Fruit fly (Drosophila melanogaster) whole organism, embryonic: ENCODE data around the gene PolG2.

Experiments used
- Atf3 ChIP-seq: fragments of 200-800 bp; sonication (Bioruptor generic); optimal IDR thresholded peaks from 3 replicates; lab custom pipeline; 2016; ENCODE audit warnings: missing biosample characterization, missing genetic modification characterization
- CG10147 ChIP-seq: fragments of 200-800 bp; sonication (Bioruptor generic); optimal IDR thresholded peaks from 2 replicates; lab custom pipeline; 2019; ENCODE audit warnings: missing biosample characterization, mild to moderate bottlenecking, missing genetic modification characterization, moderate library complexity
- CG10267 ChIP-seq: fragments of 200-800 bp; sonication (Bioruptor generic); optimal IDR thresholded peaks from 2 replicates; lab custom pipeline; 2018; ENCODE audit warnings: missing biosample characterization, mild to moderate bottlenecking, missing genetic modification characterization, moderate library complexity
- CG10654 ChIP-seq: fragments of 200-800 bp; sonication (Bioruptor generic); optimal IDR thresholded peaks from 2 replicates; lab custom pipeline; 2016; ENCODE audit warnings: missing biosample characterization, missing genetic modification characterization
- CG12219 ChIP-seq: fragments of 200-800 bp; sonication (Bioruptor generic); optimal IDR thresholded peaks from 3 replicates; lab custom pipeline; 2018; ENCODE audit warnings: missing biosample characterization, mild to moderate bottlenecking, missing genetic modification characterization
- CG12659 ChIP-seq: fragments of 200-800 bp; sonication (Bioruptor generic); optimal IDR thresholded peaks from 3 replicates; lab custom pipeline; 2017; ENCODE audit warnings: mild to moderate bottlenecking, missing biosample characterization, missing genetic modification reagents, missing genetic modification characterization
- CG14050 ChIP-seq: fragments of 200-800 bp; sonication (Bioruptor generic); IDR thresholded peaks from 3 replicates; pipeline ENCODE4 v1.3.6; 2022; ENCODE audit warnings: missing biosample characterization, missing genetic modification characterization
- CG14710 ChIP-seq: fragments of 200-800 bp; sonication (Bioruptor generic); optimal IDR thresholded peaks from 3 replicates; lab custom pipeline; 2019; ENCODE audit warnings: missing biosample characterization, mild to moderate bottlenecking, missing genetic modification characterization, moderate library complexity
- CG15073 ChIP-seq: fragments of 200-800 bp; sonication (Bioruptor generic); optimal IDR thresholded peaks from 2 replicates; lab custom pipeline; 2016; ENCODE audit warnings: missing biosample characterization, missing genetic modification characterization
- CG16863 ChIP-seq: fragments of 200-800 bp; sonication (Bioruptor generic); optimal IDR thresholded peaks from 3 replicates; lab custom pipeline; 2016; ENCODE audit warnings: missing biosample characterization, missing genetic modification characterization
- CG17186 ChIP-seq: fragments of 200-800 bp; sonication (Bioruptor generic); optimal IDR thresholded peaks from 3 replicates; lab custom pipeline; 2017; ENCODE audit warnings: missing biosample characterization, missing genetic modification reagents, missing genetic modification characterization
- CG18011 ChIP-seq: fragments of 200-800 bp; sonication (Bioruptor generic); optimal IDR thresholded peaks from 2 replicates; lab custom pipeline; 2017; ENCODE audit warnings: missing biosample characterization, missing genetic modification characterization, mild to moderate bottlenecking, moderate library complexity, missing genotype
- CG2116 ChIP-seq: fragments of 200-800 bp; sonication (Bioruptor generic); optimal IDR thresholded peaks from 3 replicates; lab custom pipeline; 2018; ENCODE audit warnings: missing biosample characterization, mild to moderate bottlenecking, missing genetic modification characterization
- CG30020 ChIP-seq: fragments of 200-800 bp; optimal IDR thresholded peaks from 2 replicates; lab custom pipeline; 2019; ENCODE audit warnings: missing biosample characterization, mild to moderate bottlenecking, missing genetic modification characterization, moderate library complexity
- CG34224 ChIP-seq: fragments of 200-800 bp; sonication (Bioruptor generic); IDR thresholded peaks from 3 replicates; pipeline ENCODE4 v1.3.6; 2022; ENCODE audit warnings: missing biosample characterization, missing genetic modification characterization; ENCODE audit not compliant: partially characterized antibody
- CG34422 ChIP-seq: fragments of 200-800 bp; sonication (Bioruptor generic); IDR thresholded peaks from 3 replicates; pipeline ENCODE4 v1.3.6; 2022; ENCODE audit warnings: missing biosample characterization, missing genetic modification characterization
- CG4617 ChIP-seq: fragments of 200-800 bp; sonication (Bioruptor generic); optimal IDR thresholded peaks from 3 replicates; lab custom pipeline; 2016; ENCODE audit warnings: missing biosample characterization, missing genetic modification characterization, borderline replicate concordance
- CG9727 ChIP-seq: fragments of 200-800 bp; sonication (Bioruptor generic); optimal IDR thresholded peaks from 3 replicates; lab custom pipeline; 2017; ENCODE audit warnings: missing biosample characterization, mild to moderate bottlenecking, missing genetic modification characterization
- CHES-1-like ChIP-seq: fragments of 200-800 bp; sonication (Bioruptor generic); optimal IDR thresholded peaks from 2 replicates; lab custom pipeline; 2016; ENCODE audit warnings: missing biosample characterization, missing genetic modification characterization
- D ChIP-seq, 2 experiments: fragments of 200-800 bp in 1 of 2; fragments of >200 bp in 1 of 2; sonication (Bioruptor generic) in 1 of 2; optimal IDR thresholded peaks; 2 replicates in 1 of 2; 3 replicates in 1 of 2; lab custom pipeline; 2017; ENCODE audit warnings: mild to moderate bottlenecking in 1 of 2, missing biosample characterization in 1 of 2, missing genetic modification characterization in 1 of 2, missing genetic modification reagents in 1 of 2
- Dp ChIP-seq: fragments of 200-800 bp; sonication (Bioruptor generic); optimal IDR thresholded peaks from 2 replicates; lab custom pipeline; 2018; ENCODE audit warnings: missing biosample characterization, mild to moderate bottlenecking, missing genetic modification characterization, moderate library complexity
- Lpt ChIP-seq: fragments of >200 bp; optimal IDR thresholded peaks from 2 replicates; lab custom pipeline; 2018; ENCODE audit warnings: missing biosample characterization, missing genetic modification characterization
- MESR4 ChIP-seq: fragments of 200-800 bp; sonication (Bioruptor generic); optimal IDR thresholded peaks from 2 replicates; lab custom pipeline; 2018; ENCODE audit warnings: missing biosample characterization, mild to moderate bottlenecking, missing genetic modification characterization, moderate library complexity
- NK7.1 ChIP-seq: fragments of 200-800 bp; sonication (Bioruptor generic); optimal IDR thresholded peaks from 3 replicates; lab custom pipeline; 2016; ENCODE audit warnings: missing biosample characterization, missing genetic modification characterization
- NfI ChIP-seq: fragments of 200-800 bp; sonication (Bioruptor generic); optimal IDR thresholded peaks from 3 replicates; lab custom pipeline; 2018; ENCODE audit warnings: missing biosample characterization, mild to moderate bottlenecking, missing genetic modification characterization, moderate library complexity
- Oaz ChIP-seq: fragments of 200-800 bp; sonication (Bioruptor generic); IDR thresholded peaks from 2 replicates; pipeline ENCODE4 v1.3.6; 2022; ENCODE audit warnings: missing biosample characterization, missing genetic modification characterization
- Opbp ChIP-seq: fragments of 200-800 bp; sonication (Bioruptor generic); IDR thresholded peaks from 3 replicates; pipeline ENCODE4 v1.3.6; 2022; ENCODE audit warnings: missing biosample characterization, missing genetic modification characterization; ENCODE audit not compliant: partially characterized antibody
- Sry-δ ChIP-seq: fragments of 200-800 bp; sonication (Bioruptor generic); optimal IDR thresholded peaks from 2 replicates; lab custom pipeline; 2016; ENCODE audit warnings: missing biosample characterization, missing genetic modification characterization
- YL-1 ChIP-seq: fragments of 200-800 bp; sonication (Bioruptor generic); optimal IDR thresholded peaks from 3 replicates; lab custom pipeline; 2017; ENCODE audit warnings: missing biosample characterization, mild to moderate bottlenecking, missing genetic modification characterization
- abd-A ChIP-seq: fragments of 200-800 bp; sonication (Bioruptor generic); optimal IDR thresholded peaks from 3 replicates; lab custom pipeline; 2019; ENCODE audit warnings: missing biosample characterization, mild to moderate bottlenecking, missing genetic modification characterization, moderate library complexity
- ara ChIP-seq: fragments of 200-800 bp; sonication (Bioruptor generic); IDR thresholded peaks from 2 replicates; pipeline ENCODE4 v1.3.6; 2022; ENCODE audit warnings: missing biosample characterization, missing genetic modification characterization
- chinmo ChIP-seq: fragments of 200-800 bp; sonication (Bioruptor generic); IDR thresholded peaks from 4 replicates; pipeline ENCODE4 v1.3.6; 2022; ENCODE audit warnings: missing biosample characterization, missing genetic modification characterization; ENCODE audit not compliant: partially characterized antibody
- da ChIP-seq: fragments of 200-800 bp; sonication (Bioruptor generic); optimal IDR thresholded peaks from 2 replicates; lab custom pipeline; 2016; ENCODE audit warnings: missing biosample characterization, missing genetic modification characterization
- dpn ChIP-seq, 2 experiments: fragments of 200-800 bp; sonication (Bioruptor generic); optimal IDR thresholded peaks; 3 replicates each; lab custom pipeline; 2016; ENCODE audit warnings: missing biosample characterization in 2 of 2, missing genetic modification characterization in 2 of 2
- fru ChIP-seq: fragments of >200 bp; optimal IDR thresholded peaks from 2 replicates; lab custom pipeline; 2017
- ftz-f1 ChIP-seq: fragments of 200-800 bp; sonication (Bioruptor generic); optimal IDR thresholded peaks from 2 replicates; lab custom pipeline; 2016; ENCODE audit warnings: missing biosample characterization, missing genetic modification characterization
- fu2 ChIP-seq: fragments of 200-800 bp; sonication (Bioruptor generic); optimal IDR thresholded peaks from 2 replicates; lab custom pipeline; 2016; ENCODE audit warnings: missing biosample characterization, missing genetic modification characterization
- grau ChIP-seq: fragments of 200-800 bp; optimal IDR thresholded peaks from 3 replicates; lab custom pipeline; 2019; ENCODE audit warnings: missing biosample characterization, mild to moderate bottlenecking, missing genetic modification characterization, moderate library complexity
- insv ChIP-seq, 2 experiments: fragments of 200-800 bp; sonication (Bioruptor generic); optimal IDR thresholded peaks; 3 replicates each; lab custom pipeline; 2016 to 2018; ENCODE audit warnings: missing biosample characterization in 2 of 2, missing genetic modification characterization in 2 of 2
- nerfin-1 ChIP-seq: fragments of 200-800 bp; sonication (Bioruptor generic); optimal IDR thresholded peaks from 3 replicates; lab custom pipeline; 2019; ENCODE audit warnings: missing biosample characterization, mild to moderate bottlenecking, missing genetic modification characterization, moderate library complexity
- nerfin-2 ChIP-seq: fragments of 200-800 bp; sonication (Bioruptor generic); IDR thresholded peaks from 2 replicates; pipeline ENCODE4 v1.3.6; 2022; ENCODE audit warnings: missing biosample characterization, missing genetic modification characterization; ENCODE audit not compliant: partially characterized antibody
- oc ChIP-seq: fragments of 200-800 bp; sonication (Bioruptor generic); optimal IDR thresholded peaks from 2 replicates; lab custom pipeline; 2018; ENCODE audit warnings: missing biosample characterization, mild to moderate bottlenecking, missing genetic modification characterization, moderate library complexity
- phol ChIP-seq: fragments of 200-800 bp; sonication (Bioruptor generic); optimal IDR thresholded peaks from 3 replicates; lab custom pipeline; 2018; ENCODE audit warnings: missing biosample characterization, mild to moderate bottlenecking, missing genetic modification characterization, moderate library complexity
- sens-2 ChIP-seq: fragments of 200-800 bp; sonication (Bioruptor generic); IDR thresholded peaks from 2 replicates; pipeline ENCODE4 v1.3.6; 2022; ENCODE audit warnings: missing biosample characterization, missing genetic modification characterization
- shn ChIP-seq: fragments of 200-800 bp; sonication (Bioruptor generic); optimal IDR thresholded peaks from 3 replicates; lab custom pipeline; 2016; ENCODE audit warnings: missing biosample characterization, missing genetic modification characterization
- sna ChIP-seq: fragments of 200-800 bp; sonication (Bioruptor generic); IDR thresholded peaks from 2 replicates; pipeline ENCODE4 v1.3.6; 2022; ENCODE audit warnings: missing biosample characterization, missing genetic modification characterization; ENCODE audit not compliant: partially characterized antibody
- sob ChIP-seq: fragments of 200-800 bp; sonication (Bioruptor generic); IDR thresholded peaks from 2 replicates; pipeline ENCODE4 v1.3.6; 2022; ENCODE audit warnings: missing biosample characterization, missing genetic modification characterization
- tna ChIP-seq: fragments of 200-800 bp; sonication (Bioruptor generic); IDR thresholded peaks from 2 replicates; pipeline ENCODE4 v1.3.6; 2022; ENCODE audit warnings: missing biosample characterization, missing genetic modification characterization; ENCODE audit not compliant: partially characterized antibody
- trem ChIP-seq: fragments of 200-800 bp; optimal IDR thresholded peaks from 3 replicates; lab custom pipeline; 2019; ENCODE audit warnings: missing biosample characterization, mild to moderate bottlenecking, missing genetic modification characterization, moderate library complexity
- vnd ChIP-seq: fragments of 200-800 bp; sonication (Bioruptor generic); IDR thresholded peaks from 3 replicates; pipeline ENCODE4 v1.3.6; 2022; ENCODE audit warnings: missing biosample characterization, missing genetic modification characterization; ENCODE audit not compliant: partially characterized antibody

The PolG2 gene

DNA sequence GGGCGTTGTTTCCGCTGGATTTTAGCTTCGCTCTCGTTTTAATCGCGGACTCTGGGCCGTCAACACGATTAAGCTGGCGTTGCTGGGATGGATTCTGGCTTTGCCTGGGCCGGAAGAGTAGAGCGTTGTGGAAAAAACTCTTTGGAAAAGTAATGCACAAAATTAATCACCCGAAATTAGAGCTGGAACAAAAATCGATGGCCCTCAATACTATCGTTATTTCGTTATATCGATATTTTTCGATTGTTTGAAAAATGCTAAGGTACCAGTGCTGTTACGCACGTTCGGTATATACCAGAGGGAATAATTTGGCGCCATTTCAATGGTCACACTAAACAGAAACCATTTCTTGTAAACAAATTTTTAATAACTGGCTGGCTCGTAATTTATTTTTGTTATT lies 3.4 kb downstream of the PolG2 start, which contains the start of the genes Arpc1 and Orc5 (continued):
- no peak for TF ChIP-seq ara
- TF ChIP-seq CG12659, result peak; percentile 79
- peak; percentile 94 for TF ChIP-seq CG34224 (GFP tag; lab: Robert Waterston, UW)
- peak; percentile 50 for TF ChIP-seq CG18011 (GFP tag; lab: Kevin White, UChicago)
- peak; percentile 48 for TF ChIP-seq grau (tag; lab: Kevin White, UChicago)
- peak; percentile 70 for TF ChIP-seq tna
- TF ChIP-seq vnd, result peak; percentile 73
- peak; percentile 84 for TF ChIP-seq sna (GFP tag; lab: Robert Waterston, UW)
- TF ChIP-seq dpn (GFP tag; optimal IDR thresholded peaks at IDR 0.05; lab: Kevin White, UChicago), result peak in 1 of 2 experiments; percentile 27
- TF ChIP-seq CG30020 (tag; lab: Kevin White, UChicago), result peak; percentile 39
- TF ChIP-seq ftz-f1 (GFP tag; lab: Kevin White, UChicago), result no peak
- no peak for TF ChIP-seq CG10654 (GFP tag; lab: Kevin White, UChicago)
- TF ChIP-seq Opbp (GFP tag; lab: Robert Waterston, UW), result peak; percentile 89
- TF ChIP-seq abd-A (tag; lab: Kevin White, UChicago), result no peak
- TF ChIP-seq CG12219, result no peak
- no peak for TF ChIP-seq Atf3 (GFP tag; lab: Kevin White, UChicago)
- peak; percentile 61 for TF ChIP-seq CG17186 (GFP tag; lab: Kevin White, UChicago)
- TF ChIP-seq Oaz, result no peak
- TF ChIP-seq trem (tag; lab: Kevin White, UChicago), result peak; percentile 76
- no peak for TF ChIP-seq sob
- no peak for TF ChIP-seq shn (GFP tag; lab: Kevin White, UChicago)
- peak; percentile 64 for TF ChIP-seq nerfin-2 (GFP tag; lab: Robert Waterston, UW)
- TF ChIP-seq fu2 (GFP tag; lab: Kevin White, UChicago), result no peak
- TF ChIP-seq oc, result no peak
- no peak for TF ChIP-seq CG14050 (GFP tag; lab: Robert Waterston, UW)
- TF ChIP-seq MESR4 (GFP tag; lab: Kevin White, UChicago), result peak; percentile 74
- peak; percentile 62 for TF ChIP-seq CG10267 (tag; lab: Kevin White, UChicago)
- peak; percentile 10 for TF ChIP-seq D (optimal IDR thresholded peaks at IDR 0.05; lab: Kevin White, UChicago)
- no peak for TF ChIP-seq D (GFP tag; optimal IDR thresholded peaks at IDR 0.05; lab: Kevin White, UChicago)
- peak; percentile 79 for TF ChIP-seq CG4617 (GFP tag; lab: Kevin White, UChicago)
- 0 out of 4 replicates have a peak, but pooled peaks have one; percentile 65 for TF ChIP-seq chinmo
- TF ChIP-seq nerfin-1 (tag; lab: Kevin White, UChicago), result peak; percentile 18
- no peak for TF ChIP-seq CG9727
- TF ChIP-seq Dp (GFP tag; lab: Kevin White, UChicago), result peak; percentile 88
- no peak for TF ChIP-seq fru (lab: Kevin White, UChicago)
- peak; percentile 82 for TF ChIP-seq YL-1 (GFP tag; lab: Kevin White, UChicago)
- no peak for TF ChIP-seq CG10147 (GFP tag; lab: Kevin White, UChicago)
- peak; percentile 29; the same call in 1 of the 3 replicates for TF ChIP-seq CG34422
- TF ChIP-seq NfI, result no peak
- peak; percentile 81 for TF ChIP-seq CG2116 (GFP tag; lab: Kevin White, UChicago)
- peak; percentile 56 for TF ChIP-seq phol (tag; lab: Kevin White, UChicago)
- no peak for TF ChIP-seq CG16863
- peak; percentile 54 for TF ChIP-seq CHES-1-like (GFP tag; lab: Kevin White, UChicago)
- no peak for TF ChIP-seq Lpt (GFP tag; lab: Kevin White, UChicago)
- TF ChIP-seq CG14710 (tag; lab: Kevin White, UChicago), result peak; percentile 63
- no peak for TF ChIP-seq sens-2 (GFP tag; lab: Robert Waterston, UW)
- TF ChIP-seq da, result no peak
- TF ChIP-seq CG15073 (GFP tag; lab: Kevin White, UChicago), result no peak
- TF ChIP-seq NK7.1 (GFP tag; lab: Kevin White, UChicago), result no peak
- peak in 1 of 2 experiments; percentile 4 for TF ChIP-seq insv (GFP tag; optimal IDR thresholded peaks at IDR 0.05; lab: Kevin White, UChicago)
- TF ChIP-seq Sry-δ, result peak; percentile 96
